Fruit fly (Drosophila melanogaster) whole organism, embryonic: ENCODE measurements around the gene CG11726.
A peak's percentile ranks its signal among the peaks of the same experiment; 100 is the strongest.

Experiments
- Abd-B ChIP-seq: fragments of 200-800 bp; sonication (Bioruptor generic); optimal IDR thresholded peaks from 2 replicates; lab custom pipeline; 2018; ENCODE audit warnings: missing biosample characterization, mild to moderate bottlenecking, missing genetic modification characterization, moderate library complexity
- CG11504 ChIP-seq: fragments of 200-800 bp; sonication (Bioruptor generic); optimal IDR thresholded peaks from 3 replicates; lab custom pipeline; 2019; ENCODE audit warnings: missing biosample characterization, mild to moderate bottlenecking, missing genetic modification characterization, moderate library complexity
- CG11695 ChIP-seq: fragments of 200-800 bp; sonication (Bioruptor generic); IDR thresholded peaks from 3 replicates; pipeline ENCODE4 v1.3.6; 2022; ENCODE audit warnings: missing biosample characterization, missing genetic modification characterization
- CG14441 ChIP-seq: fragments of 200-800 bp; sonication (Bioruptor generic); IDR thresholded peaks from 2 replicates; pipeline ENCODE4 v1.3.6; 2022; ENCODE audit warnings: missing biosample characterization, missing genetic modification characterization
- CG1602 ChIP-seq: fragments of 200-800 bp; sonication (Bioruptor generic); optimal IDR thresholded peaks from 3 replicates; lab custom pipeline; 2016; ENCODE audit warnings: missing biosample characterization, missing genetic modification characterization
- CG1603 ChIP-seq: fragments of 200-800 bp; sonication (Bioruptor generic); optimal IDR thresholded peaks from 2 replicates; lab custom pipeline; 2019; ENCODE audit warnings: missing biosample characterization, mild to moderate bottlenecking, missing genetic modification characterization, moderate library complexity
- CG16863 ChIP-seq: fragments of 200-800 bp; sonication (Bioruptor generic); optimal IDR thresholded peaks from 3 replicates; lab custom pipeline; 2016; ENCODE audit warnings: missing biosample characterization, missing genetic modification characterization
- CG2202 ChIP-seq: fragments of 200-800 bp; sonication (Bioruptor generic); optimal IDR thresholded peaks from 2 replicates; lab custom pipeline; 2018; ENCODE audit warnings: missing biosample characterization, mild to moderate bottlenecking, missing genetic modification characterization
- CG2678 ChIP-seq: fragments of 200-800 bp; sonication (Bioruptor generic); optimal IDR thresholded peaks from 3 replicates; lab custom pipeline; 2019; ENCODE audit warnings: missing biosample characterization, mild to moderate bottlenecking, missing genetic modification characterization, moderate library complexity
- CG2712 ChIP-seq: fragments of 200-800 bp; optimal IDR thresholded peaks from 3 replicates; lab custom pipeline; 2019; ENCODE audit warnings: missing biosample characterization, mild to moderate bottlenecking, missing genetic modification characterization, moderate library complexity
- CG31441 ChIP-seq: fragments of 200-800 bp; sonication (Bioruptor generic); IDR thresholded peaks from 2 replicates; pipeline ENCODE4 v1.3.6; 2022; ENCODE audit warnings: missing biosample characterization, missing genetic modification characterization
- CG32767 ChIP-seq: fragments of 200-800 bp; sonication (Bioruptor generic); IDR thresholded peaks from 2 replicates; pipeline ENCODE4 v1.3.6; 2022; ENCODE audit warnings: missing biosample characterization, missing genetic modification characterization
- CG34376 ChIP-seq: fragments of 200-800 bp; sonication (Bioruptor generic); optimal IDR thresholded peaks from 2 replicates; lab custom pipeline; 2018; ENCODE audit warnings: missing biosample characterization, mild to moderate bottlenecking, missing genetic modification characterization
- CG4404 ChIP-seq: fragments of 200-800 bp; sonication (Bioruptor generic); IDR thresholded peaks from 2 replicates; pipeline ENCODE4 v1.3.6; 2022; ENCODE audit warnings: missing biosample characterization, missing genetic modification characterization
- CG7839 ChIP-seq: fragments of 200-800 bp; sonication (Bioruptor generic); optimal IDR thresholded peaks from 3 replicates; lab custom pipeline; 2018; ENCODE audit warnings: missing biosample characterization, mild to moderate bottlenecking, missing genetic modification characterization, moderate library complexity
- CG8290 ChIP-seq, 3 experiments: fragments of 200-800 bp; sonication (Bioruptor generic); optimal IDR thresholded peaks; 2 replicates each; lab custom pipeline; 2016 to 2019; ENCODE audit warnings: missing biosample characterization in 3 of 3, missing genetic modification characterization in 3 of 3, mild to moderate bottlenecking in 2 of 3, moderate library complexity in 1 of 3
- CG9727 ChIP-seq: fragments of 200-800 bp; sonication (Bioruptor generic); optimal IDR thresholded peaks from 3 replicates; lab custom pipeline; 2017; ENCODE audit warnings: missing biosample characterization, mild to moderate bottlenecking, missing genetic modification characterization
- CG9876 ChIP-seq: fragments of 200-800 bp; sonication (Bioruptor generic); optimal IDR thresholded peaks from 2 replicates; lab custom pipeline; 2016; ENCODE audit warnings: missing biosample characterization, missing genetic modification characterization
- CTCF ChIP-seq: fragments of 200-800 bp; sonication (Bioruptor generic); optimal IDR thresholded peaks from 2 replicates; lab custom pipeline; 2017; ENCODE audit warnings: missing biosample characterization, mild to moderate bottlenecking, missing genetic modification characterization, moderate library complexity
- Dip2 ChIP-seq: fragments of 200-800 bp; sonication (Bioruptor generic); IDR thresholded peaks from 2 replicates; pipeline ENCODE4 v1.3.6; 2022; ENCODE audit warnings: missing biosample characterization, missing genetic modification characterization
- Fer3 ChIP-seq: fragments of 200-800 bp; sonication (Bioruptor generic); optimal IDR thresholded peaks from 2 replicates; lab custom pipeline; 2018; ENCODE audit warnings: missing biosample characterization, mild to moderate bottlenecking, missing genetic modification characterization, moderate library complexity
- Gug ChIP-seq: fragments of 200-800 bp; sonication (Bioruptor generic); IDR thresholded peaks from 4 replicates; pipeline ENCODE4 v1.3.6; 2022; ENCODE audit warnings: missing biosample characterization, missing genetic modification characterization
- H15 ChIP-seq: fragments of 200-800 bp; sonication (Bioruptor generic); IDR thresholded peaks from 3 replicates; pipeline ENCODE4 v1.3.6; 2022; ENCODE audit warnings: missing biosample characterization, missing genetic modification characterization
- HLH54F ChIP-seq: fragments of 200-800 bp; sonication (Bioruptor generic); optimal IDR thresholded peaks from 3 replicates; lab custom pipeline; 2016; ENCODE audit warnings: missing biosample characterization, missing genetic modification characterization
- Hmr ChIP-seq: fragments of 200-800 bp; sonication (Bioruptor generic); optimal IDR thresholded peaks from 3 replicates; lab custom pipeline; 2017; ENCODE audit warnings: mild to moderate bottlenecking, missing biosample characterization, missing genetic modification reagents, missing genetic modification characterization
- Hr51 ChIP-seq, 2 experiments: fragments of 200-800 bp; sonication (Bioruptor generic); optimal IDR thresholded peaks; 2 replicates in 1 of 2; 3 replicates in 1 of 2; lab custom pipeline; 2016 to 2018; ENCODE audit warnings: missing biosample characterization in 2 of 2, missing genetic modification characterization in 2 of 2, mild to moderate bottlenecking in 1 of 2, moderate library complexity in 1 of 2
- NfI ChIP-seq: fragments of 200-800 bp; sonication (Bioruptor generic); optimal IDR thresholded peaks from 3 replicates; lab custom pipeline; 2018; ENCODE audit warnings: missing biosample characterization, mild to moderate bottlenecking, missing genetic modification characterization, moderate library complexity
- Oli ChIP-seq: fragments of 200-800 bp; sonication (Bioruptor generic); optimal IDR thresholded peaks from 2 replicates; lab custom pipeline; 2018; ENCODE audit warnings: missing biosample characterization, mild to moderate bottlenecking, missing genetic modification characterization, moderate library complexity
- PHDP ChIP-seq: fragments of 200-800 bp; sonication (Bioruptor generic); optimal IDR thresholded peaks from 3 replicates; lab custom pipeline; 2018; ENCODE audit warnings: missing biosample characterization, mild to moderate bottlenecking, missing genetic modification characterization, moderate library complexity
- Sry-β ChIP-seq: fragments of 200-800 bp; sonication (Bioruptor generic); optimal IDR thresholded peaks from 2 replicates; lab custom pipeline; 2018; ENCODE audit warnings: missing biosample characterization, mild to moderate bottlenecking, missing genetic modification characterization, moderate library complexity
- Xbp1 ChIP-seq: fragments of 200-800 bp; sonication (Bioruptor generic); optimal IDR thresholded peaks from 3 replicates; lab custom pipeline; 2016; ENCODE audit warnings: missing biosample characterization, mild to moderate bottlenecking, missing genetic modification characterization
- al ChIP-seq: fragments of 200-800 bp; sonication (Bioruptor generic); IDR thresholded peaks from 2 replicates; pipeline ENCODE4 v1.3.6; 2022; ENCODE audit warnings: missing biosample characterization, missing genetic modification characterization
- bab2 ChIP-seq: fragments of 200-800 bp; sonication (Bioruptor generic); optimal IDR thresholded peaks from 2 replicates; lab custom pipeline; 2016; ENCODE audit warnings: missing biosample characterization, missing genetic modification characterization
- bowl ChIP-seq: fragments of 200-800 bp; sonication (Bioruptor generic); IDR thresholded peaks from 2 replicates; pipeline ENCODE4 v1.3.6; 2022; ENCODE audit warnings: missing biosample characterization, missing genetic modification characterization
- dmrt99B ChIP-seq: fragments of 200-800 bp; sonication (Bioruptor generic); optimal IDR thresholded peaks from 2 replicates; lab custom pipeline; 2018; ENCODE audit warnings: missing biosample characterization, mild to moderate bottlenecking, missing genetic modification characterization, moderate library complexity
- dpn ChIP-seq, 2 experiments: fragments of 200-800 bp; sonication (Bioruptor generic); optimal IDR thresholded peaks; 3 replicates each; lab custom pipeline; 2016; ENCODE audit warnings: missing biosample characterization in 2 of 2, missing genetic modification characterization in 2 of 2
- emc ChIP-seq: fragments of 200-800 bp; sonication (Bioruptor generic); optimal IDR thresholded peaks from 2 replicates; lab custom pipeline; 2016; ENCODE audit warnings: missing biosample characterization, missing genetic modification characterization
- jumu ChIP-seq: fragments of 200-800 bp; sonication (Bioruptor generic); optimal IDR thresholded peaks from 3 replicates; lab custom pipeline; 2016; ENCODE audit warnings: missing biosample characterization, missing genetic modification characterization
- luna ChIP-seq: fragments of 200-800 bp; sonication (Bioruptor generic); optimal IDR thresholded peaks from 2 replicates; lab custom pipeline; 2016; ENCODE audit warnings: missing biosample characterization, missing genetic modification characterization
- p53 ChIP-seq: fragments of 200-800 bp; sonication (Bioruptor generic); optimal IDR thresholded peaks from 2 replicates; lab custom pipeline; 2016; ENCODE audit warnings: missing biosample characterization, missing genetic modification characterization
- pho ChIP-seq: fragments of 200-800 bp; sonication (Bioruptor generic); optimal IDR thresholded peaks from 2 replicates; lab custom pipeline; 2016; ENCODE audit warnings: missing biosample characterization, missing genetic modification characterization
- scrt ChIP-seq: fragments of 200-800 bp; sonication (Bioruptor generic); optimal IDR thresholded peaks from 2 replicates; lab custom pipeline; 2018; ENCODE audit warnings: missing biosample characterization, mild to moderate bottlenecking, missing genetic modification characterization, moderate library complexity
- sob ChIP-seq: fragments of 200-800 bp; sonication (Bioruptor generic); IDR thresholded peaks from 2 replicates; pipeline ENCODE4 v1.3.6; 2022; ENCODE audit warnings: missing biosample characterization, missing genetic modification characterization
- stc ChIP-seq: fragments of 200-800 bp; sonication (Bioruptor generic); IDR thresholded peaks from 2 replicates; pipeline ENCODE4 v1.3.6; 2022; ENCODE audit warnings: missing biosample characterization, missing genetic modification characterization
- tup ChIP-seq: fragments of 200-800 bp; sonication (Bioruptor generic); optimal IDR thresholded peaks from 2 replicates; lab custom pipeline; 2016; ENCODE audit warnings: missing biosample characterization, mild to moderate bottlenecking, missing genetic modification characterization, moderate library complexity
- twi ChIP-seq: fragments of 200-800 bp; optimal IDR thresholded peaks from 2 replicates; lab custom pipeline; 2019; ENCODE audit warnings: missing biosample characterization, mild to moderate bottlenecking, missing genetic modification characterization, moderate library complexity
- unpg ChIP-seq: fragments of 200-800 bp; sonication (Bioruptor generic); optimal IDR thresholded peaks from 3 replicates; lab custom pipeline; 2018; ENCODE audit warnings: missing biosample characterization, mild to moderate bottlenecking, missing genetic modification characterization, moderate library complexity
- vvl ChIP-seq: fragments of 200-800 bp; sonication (Bioruptor generic); IDR thresholded peaks from 2 replicates; pipeline ENCODE4 v1.3.6; 2022; ENCODE audit warnings: missing biosample characterization, missing genetic modification characterization
- wor ChIP-seq: fragments of 200-800 bp; sonication (Bioruptor generic); IDR thresholded peaks from 2 replicates; pipeline ENCODE4 v1.3.6; 2022; ENCODE audit warnings: missing biosample characterization, missing genetic modification characterization
- zfh1 ChIP-seq: fragments of 200-800 bp; sonication (Bioruptor generic); IDR thresholded peaks from 3 replicates; pipeline ENCODE4 v1.3.6; 2022; ENCODE audit warnings: missing biosample characterization, missing genetic modification characterization

The CG11726 gene

DNA sequence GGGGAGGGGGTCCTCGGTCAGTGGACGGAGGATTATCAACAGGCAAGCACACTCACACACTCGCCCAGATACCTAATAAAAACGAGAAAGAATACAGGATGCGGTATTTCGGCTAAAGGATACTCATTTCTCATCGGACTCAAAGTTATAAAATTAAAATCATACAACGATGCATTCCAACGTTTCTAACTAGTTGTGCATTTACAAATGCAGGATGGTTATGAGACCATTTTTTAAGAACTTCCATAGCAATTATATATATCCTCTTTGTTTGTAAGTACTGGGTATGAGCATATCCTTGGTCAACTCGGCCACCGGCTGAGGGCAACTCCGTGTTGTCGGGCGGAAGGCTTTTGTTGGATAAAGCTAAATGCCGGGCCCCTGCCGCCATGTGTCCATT, 7.8 kb downstream of the CG11726 start (continued):
- TF ChIP-seq scrt (peak; percentile 74), emc (GFP tag; lab: Kevin White, UChicago) (no peak), CG11695 (GFP tag; lab: Robert Waterston, UW) (0 out of 3 replicates have a peak, but pooled peaks have one; percentile 43), p53 (GFP tag; lab: Kevin White, UChicago) (no peak), CG2202 (tag; lab: Kevin White, UChicago) (no peak), CG4404 (GFP tag; lab: Robert Waterston, UW) (0 out of 2 replicates have a peak, but pooled peaks have one; percentile 19), NfI (GFP tag; lab: Kevin White, UChicago) (peak; percentile 20), HLH54F (GFP tag; lab: Kevin White, UChicago) (peak; percentile 12), tup (GFP tag; lab: Kevin White, UChicago) (peak; percentile 8), CG9727 (GFP tag; lab: Kevin White, UChicago) (peak; percentile 22), zfh1 (GFP tag; lab: Robert Waterston, UW) (peak; percentile 40; the same call in 2 of the 3 replicates), PHDP (tag; lab: Kevin White, UChicago) (peak; percentile 8), Fer3 (peak; percentile 55), dmrt99B (tag; lab: Kevin White, UChicago) (peak; percentile 60), pho (GFP tag; lab: Kevin White, UChicago) (peak; percentile 13), dpn (GFP tag; optimal IDR thresholded peaks at IDR 0.05; lab: Kevin White, UChicago) (peak in 1 of 2 experiments; percentile 10), CG11504 (tag; lab: Kevin White, UChicago) (peak; percentile 53), CTCF (GFP tag; lab: Kevin White, UChicago) (no peak), Abd-B (GFP tag; lab: Kevin White, UChicago) (no peak), stc (GFP tag; lab: Robert Waterston, UW) (0 out of 2 replicates have a peak, but pooled peaks have one; percentile 29), Sry-β (GFP tag; lab: Kevin White, UChicago) (no peak), Xbp1 (peak; percentile 18), sob (GFP tag; lab: Robert Waterston, UW) (peak; percentile 7; the same call in 1 of the 2 replicates), vvl (GFP tag; lab: Robert Waterston, UW) (peak; percentile 49; the same call in 1 of the 2 replicates), Hr51 (GFP tag; optimal IDR thresholded peaks at IDR 0.05; lab: Kevin White, UChicago) (peak in 1 of 2 experiments; percentile 46), wor (GFP tag; lab: Robert Waterston, UW) (no peak), al (GFP tag; lab: Robert Waterston, UW) (no peak), CG14441 (GFP tag; lab: Robert Waterston, UW) (0 out of 2 replicates have a peak, but pooled peaks have one; percentile 31), CG9876 (no peak), Dip2 (GFP tag; lab: Robert Waterston, UW) (no peak), CG7839 (tag; lab: Kevin White, UChicago) (peak; percentile 9), Gug (peak; percentile 34; the same call in 1 of the 4 replicates), CG34376 (no peak), CG31441 (GFP tag; lab: Robert Waterston, UW) (0 out of 2 replicates have a peak, but pooled peaks have one; percentile 18), CG2678 (tag; lab: Kevin White, UChicago) (peak; percentile 43), CG32767 (GFP tag; lab: Robert Waterston, UW) (0 out of 2 replicates have a peak, but pooled peaks have one; percentile 50), CG8290 (GFP tag; optimal IDR thresholded peaks at IDR 0.05; lab: Kevin White, UChicago) (no peak), CG8290 (tag; optimal IDR thresholded peaks at IDR 0.05; lab: Kevin White, UChicago) (peak in 1 of 2 experiments; percentile 30), luna (no peak), bab2 (GFP tag; lab: Kevin White, UChicago) (peak; percentile 31), bowl (GFP tag; lab: Robert Waterston, UW) (no peak), jumu (GFP tag; lab: Kevin White, UChicago) (no peak), Hmr (GFP tag; lab: Kevin White, UChicago) (peak; percentile 54), CG2712 (tag; lab: Kevin White, UChicago) (peak; percentile 37), CG16863 (GFP tag; lab: Kevin White, UChicago) (peak; percentile 11), unpg (GFP tag; lab: Kevin White, UChicago) (no peak), twi (no peak), CG1602 (GFP tag; lab: Kevin White, UChicago) (no peak), H15 (GFP tag; lab: Robert Waterston, UW) (0 out of 3 replicates have a peak, but pooled peaks have one; percentile 27), Oli (peak; percentile 2), CG1603 (peak; percentile 1)
